Fruit fly (Drosophila melanogaster) whole organism, prepupa: ENCODE data around the gene CG3306.
A peak's percentile ranks its signal among the peaks of the same experiment; 100 is the strongest.

Experiments
- Blimp-1 ChIP-seq: fragments of 200-800 bp; sonication (Bioruptor generic); optimal IDR thresholded peaks from 3 replicates; lab custom pipeline; 2017; ENCODE audit warnings: missing biosample characterization, missing genetic modification characterization, mild to moderate bottlenecking, moderate library complexity, missing genetic modification reagents
- CG11762 ChIP-seq: fragments of 200-800 bp; sonication (Bioruptor generic); optimal IDR thresholded peaks from 3 replicates; lab custom pipeline; 2016; ENCODE audit warnings: missing biosample characterization, missing genetic modification characterization; ENCODE audit not compliant: insufficient read depth
- CG15336 ChIP-seq: fragments of 200-800 bp; sonication (Bioruptor generic); IDR thresholded peaks from 2 replicates; pipeline ENCODE4 v1.3.6; 2022; ENCODE audit warnings: missing biosample characterization, missing genetic modification characterization
- CG3032 ChIP-seq: fragments of 200-800 bp; optimal IDR thresholded peaks from 2 replicates; lab custom pipeline; 2019; ENCODE audit warnings: missing biosample characterization, mild to moderate bottlenecking, missing genetic modification characterization, moderate library complexity
- CG8632 ChIP-seq: fragments of 200-800 bp; sonication (Bioruptor generic); optimal IDR thresholded peaks from 3 replicates; lab custom pipeline; 2016; ENCODE audit warnings: missing biosample characterization, missing genetic modification characterization
- Eip93F ChIP-seq: fragments of 200-800 bp; sonication (Bioruptor generic); optimal IDR thresholded peaks from 2 replicates; lab custom pipeline; 2016; ENCODE audit warnings: missing biosample characterization, mild to moderate bottlenecking, missing genetic modification characterization
- Hr38 ChIP-seq: sonication (Bioruptor generic); optimal IDR thresholded peaks from 2 replicates; lab custom pipeline; 2016; ENCODE audit warnings: missing biosample characterization, missing genetic modification characterization
- Lpt ChIP-seq: fragments of 200-800 bp; sonication (Bioruptor generic); optimal IDR thresholded peaks from 3 replicates; lab custom pipeline; 2016; ENCODE audit warnings: missing biosample characterization, missing genetic modification characterization
- Sox102F ChIP-seq: fragments of 200-800 bp; sonication (Bioruptor generic); optimal IDR thresholded peaks from 2 replicates; lab custom pipeline; 2016; ENCODE audit warnings: missing biosample characterization, mild to moderate bottlenecking, missing genetic modification characterization
- dac ChIP-seq: fragments of 200-800 bp; sonication (Bioruptor generic); optimal IDR thresholded peaks from 2 replicates; lab custom pipeline; 2017; ENCODE audit warnings: missing biosample characterization, mild to moderate bottlenecking, missing genetic modification characterization
- eg ChIP-seq: fragments of 200-800 bp; sonication (Bioruptor generic); IDR thresholded peaks from 3 replicates; pipeline ENCODE4 v1.3.6; 2022; ENCODE audit warnings: missing biosample characterization, missing genetic modification characterization
- salr ChIP-seq, 2 experiments: fragments of 200-800 bp; sonication (Bioruptor generic); optimal IDR thresholded peaks; 3 replicates each; lab custom pipeline; 2016 to 2018; ENCODE audit warnings: missing biosample characterization in 2 of 2, missing genetic modification characterization in 2 of 2, mild to moderate bottlenecking in 1 of 2
- svp ChIP-seq: fragments of 200-800 bp; sonication (Bioruptor generic); peaks from one replicate; lab custom pipeline; 2016; ENCODE audit warnings: missing biosample characterization, missing genetic modification characterization

DNA sequence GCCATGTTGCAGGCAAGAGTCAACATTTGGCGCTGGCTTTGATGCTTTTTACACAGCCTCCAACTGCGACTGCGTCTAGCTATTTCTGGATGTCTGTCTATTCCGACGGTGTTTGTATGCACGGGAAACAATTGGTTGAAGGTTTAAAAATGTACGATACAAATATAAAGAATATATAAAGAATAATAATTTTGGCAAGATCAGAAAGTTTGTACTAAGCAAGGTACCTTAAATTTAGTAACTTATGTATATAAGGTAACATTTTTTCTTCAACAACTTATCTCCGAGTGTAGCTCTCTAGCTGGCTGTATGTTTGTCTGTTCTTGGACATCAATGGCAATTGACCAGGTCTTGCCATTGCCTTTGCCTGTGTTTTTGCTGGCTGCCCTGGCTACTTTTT is 34.5 kb upstream of the CG3306 start:
- TF ChIP-seq CG8632 (GFP tag; lab: Kevin White, UChicago) (no peak), svp (GFP tag; lab: Kevin White, UChicago) (no peak), eg (GFP tag; lab: Robert Waterston, UW) (peak; percentile 87), salr (GFP tag; optimal IDR thresholded peaks at IDR 0.05; lab: Kevin White, UChicago) (peak in 1 of 2 experiments; percentile 70), CG15336 (GFP tag; lab: Robert Waterston, UW) (peak; percentile 94), CG11762 (GFP tag; lab: Kevin White, UChicago) (peak; percentile 1), Blimp-1 (GFP tag; lab: Kevin White, UChicago) (no peak), CG3032 (peak; percentile 40), dac (GFP tag; lab: Kevin White, UChicago) (peak; percentile 71), Lpt (GFP tag; lab: Kevin White, UChicago) (peak; percentile 75), Sox102F (GFP tag; lab: Kevin White, UChicago) (no peak), Eip93F (GFP tag; lab: Kevin White, UChicago) (no peak), Hr38 (GFP tag; lab: Kevin White, UChicago) (no peak)
